Worm (Caenorhabditis elegans) whole organism, L1 larva: ENCODE results near the gene msp-31.
"Not testable (repeated sequence)": the region's sequence is repeated elsewhere in the genome, so short reads cannot be mapped to it uniquely, and the experiment has no call there.

Experiments
- C16A3.4 ChIP-seq: fragments of 150-350 bp; optimal IDR thresholded peaks from 2 replicates; lab custom pipeline; 2014; ENCODE audit warnings: missing biosample characterization, missing genetic modification characterization
- F16B12.6 ChIP-seq: fragments of 150-350 bp; optimal IDR thresholded peaks from 2 replicates; lab custom pipeline; 2014; ENCODE audit warnings: missing biosample characterization, missing genetic modification characterization
- aha-1 ChIP-seq: fragments of 150-350 bp; optimal IDR thresholded peaks from 2 replicates; lab custom pipeline; 2014; ENCODE audit warnings: missing biosample characterization, missing genetic modification characterization
- aly-2 ChIP-seq: fragments of 150-350 bp; optimal IDR thresholded peaks from 2 replicates; lab custom pipeline; 2014; ENCODE audit warnings: missing biosample characterization, missing genetic modification characterization
- ama-1 ChIP-seq: fragments of 150-350 bp; optimal IDR thresholded peaks from 2 replicates; lab custom pipeline; 2014
- blmp-1 ChIP-seq: fragments of 150-350 bp; optimal IDR thresholded peaks from 2 replicates; lab custom pipeline; 2014; ENCODE audit warnings: missing biosample characterization, missing genetic modification characterization
- ceh-63 ChIP-seq: fragments of 200-800 bp; sonication (Bioruptor generic); optimal IDR thresholded peaks from 2 replicates; lab custom pipeline; 2018; ENCODE audit warnings: mild to moderate bottlenecking, missing genetic modification characterization, missing compliant biosample characterization
- ceh-8 ChIP-seq: fragments of 200-800 bp; sonication (Bioruptor generic); optimal IDR thresholded peaks from 2 replicates; lab custom pipeline; 2018; ENCODE audit warnings: mild to moderate bottlenecking, missing genetic modification characterization, moderate library complexity, missing compliant biosample characterization
- ceh-82 ChIP-seq, 3 experiments: fragments of 150-350 bp in 1 of 3; sonication (generic microtip) in 2 of 3; optimal IDR thresholded peaks; 2 replicates each; lab custom pipeline; 2014 to 2017; ENCODE audit warnings: missing biosample characterization in 3 of 3, missing genetic modification characterization in 3 of 3
- efl-1 ChIP-seq, 4 experiments: fragments of 150-350 bp; optimal IDR thresholded peaks in 3 of 4; peaks in 1 of 4; 1 replicate in 1 of 4; 2 replicates in 3 of 4; lab custom pipeline; 2014; ENCODE audit warnings: missing biosample characterization in 2 of 4, missing genetic modification characterization in 2 of 4, missing genetic modification reagents in 2 of 4
- egl-13 ChIP-seq: sonication (generic microtip); optimal IDR thresholded peaks from 2 replicates; lab custom pipeline; 2016; ENCODE audit warnings: missing genotype, missing genetic modification reagents, missing genetic modification characterization, missing compliant biosample characterization
- elt-2 ChIP-seq: sonication (generic microtip); optimal IDR thresholded peaks from 2 replicates; lab custom pipeline; 2016; ENCODE audit warnings: missing genetic modification characterization, mild to moderate bottlenecking, inconsistent platforms, missing compliant biosample characterization, missing genetic modification reagents
- ets-5 ChIP-seq: fragments of 200-800 bp; sonication (Bioruptor generic); IDR thresholded peaks from 2 replicates; pipeline ENCODE4 v1.3.6; 2022; ENCODE audit warnings: missing genetic modification characterization, missing compliant biosample characterization
- fkh-10 ChIP-seq: sonication (generic microtip); optimal IDR thresholded peaks from 2 replicates; lab custom pipeline; 2017; ENCODE audit warnings: missing biosample characterization, missing genetic modification reagents, missing genetic modification characterization
- hlh-17 ChIP-seq: fragments of 200-800 bp; sonication (Bioruptor generic); optimal IDR thresholded peaks from 2 replicates; lab custom pipeline; 2018; ENCODE audit warnings: missing genetic modification characterization, mild to moderate bottlenecking, missing compliant biosample characterization, moderate library complexity, borderline replicate concordance
- hlh-4 ChIP-seq: sonication (generic microtip); optimal IDR thresholded peaks from 2 replicates; lab custom pipeline; 2016; ENCODE audit warnings: mild to moderate bottlenecking, missing genetic modification characterization, missing compliant biosample characterization
- hpl-2 ChIP-seq: fragments of 150-350 bp; optimal IDR thresholded peaks from 2 replicates; lab custom pipeline; 2014; ENCODE audit warnings: missing biosample characterization, missing genetic modification reagents, missing genetic modification characterization
- irx-1 ChIP-seq: sonication (generic microtip); optimal IDR thresholded peaks from 2 replicates; lab custom pipeline; 2016; ENCODE audit warnings: missing genetic modification characterization, missing compliant biosample characterization
- isw-1 ChIP-seq: fragments of 200-800 bp; sonication (Bioruptor generic); IDR thresholded peaks from 2 replicates; pipeline ENCODE4 v1.3.6; 2022; ENCODE audit warnings: missing genetic modification characterization, missing compliant biosample characterization
- lin-14 ChIP-seq: fragments of 200-800 bp; sonication (Bioruptor generic); optimal IDR thresholded peaks from 2 replicates; lab custom pipeline; 2018; ENCODE audit warnings: mild to moderate bottlenecking, missing genetic modification characterization, moderate library complexity, missing compliant biosample characterization
- lin-15B ChIP-seq: fragments of 150-350 bp; sonication (generic microtip); optimal IDR thresholded peaks from 3 replicates; lab custom pipeline; 2014; ENCODE audit warnings: missing biosample characterization, missing genetic modification characterization
- lin-35 ChIP-seq, 2 experiments: fragments of 150-350 bp; optimal IDR thresholded peaks; 2 replicates each; lab custom pipeline; 2014; ENCODE audit warnings: missing biosample characterization in 2 of 2, missing genetic modification characterization in 2 of 2, missing genetic modification reagents in 2 of 2
- lir-3 ChIP-seq: sonication (generic microtip); optimal IDR thresholded peaks from 2 replicates; lab custom pipeline; 2016; ENCODE audit warnings: mild to moderate bottlenecking, missing genetic modification characterization, moderate library complexity, missing compliant biosample characterization; ENCODE audit not compliant: poor library complexity
- lsy-2 ChIP-seq, 2 experiments: fragments of 150-350 bp; optimal IDR thresholded peaks; 2 replicates each; lab custom pipeline; 2014; ENCODE audit warnings: missing biosample characterization in 2 of 2, missing genetic modification characterization in 2 of 2
- mef-2 ChIP-seq: fragments of 150-350 bp; optimal IDR thresholded peaks from 2 replicates; lab custom pipeline; 2014; ENCODE audit warnings: missing biosample characterization, missing genetic modification characterization
- mep-1 ChIP-seq: fragments of 150-350 bp; optimal IDR thresholded peaks from 2 replicates; lab custom pipeline; 2014; ENCODE audit warnings: missing biosample characterization, missing genetic modification characterization
- nhr-12 ChIP-seq: sonication (generic microtip); optimal IDR thresholded peaks from 2 replicates; lab custom pipeline; 2017; ENCODE audit warnings: missing biosample characterization, missing genetic modification characterization
- nhr-20 ChIP-seq: sonication (generic microtip); optimal IDR thresholded peaks from 2 replicates; lab custom pipeline; 2016; ENCODE audit warnings: mild to moderate bottlenecking, missing genetic modification characterization, missing compliant biosample characterization
- nhr-237 ChIP-seq: fragments of 150-350 bp; optimal IDR thresholded peaks from 2 replicates; lab custom pipeline; 2014; ENCODE audit warnings: missing biosample characterization, missing genetic modification characterization
- nhr-47 ChIP-seq: sonication (generic microtip); optimal IDR thresholded peaks from 2 replicates; lab custom pipeline; 2016; ENCODE audit warnings: mild to moderate bottlenecking, missing genetic modification characterization, moderate library complexity, missing compliant biosample characterization
- nhr-71 ChIP-seq: sonication (generic microtip); optimal IDR thresholded peaks from 2 replicates; lab custom pipeline; 2016; ENCODE audit warnings: mild to moderate bottlenecking, missing genetic modification characterization, moderate library complexity, missing compliant biosample characterization
- nhr-76 ChIP-seq: sonication (generic microtip); optimal IDR thresholded peaks from 2 replicates; lab custom pipeline; 2017; ENCODE audit warnings: missing biosample characterization, missing genetic modification characterization
- nhr-77 ChIP-seq: fragments of 150-350 bp; optimal IDR thresholded peaks from 2 replicates; lab custom pipeline; 2014; ENCODE audit warnings: missing biosample characterization, missing genetic modification characterization
- nhr-85 ChIP-seq: sonication (generic microtip); peaks from one replicate; lab custom pipeline; 2016; ENCODE audit warnings: missing genetic modification characterization, inconsistent platforms, missing compliant biosample characterization
- nhr-90 ChIP-seq: sonication (generic microtip); optimal IDR thresholded peaks from 2 replicates; lab custom pipeline; 2016; ENCODE audit warnings: mild to moderate bottlenecking, missing genetic modification characterization, missing compliant biosample characterization; ENCODE audit not compliant: poor library complexity
- pax-3 ChIP-seq: fragments of 200-800 bp; sonication (Bioruptor generic); optimal IDR thresholded peaks from 2 replicates; lab custom pipeline; 2018; ENCODE audit warnings: mild to moderate bottlenecking, missing genetic modification characterization, moderate library complexity, missing compliant biosample characterization
- rnt-1 ChIP-seq: sonication (generic microtip); optimal IDR thresholded peaks from 2 replicates; lab custom pipeline; 2016; ENCODE audit warnings: mild to moderate bottlenecking, missing genetic modification characterization, moderate library complexity, missing compliant biosample characterization
- skn-1 ChIP-seq: fragments of 150-350 bp; optimal IDR thresholded peaks from 2 replicates; lab custom pipeline; 2014; ENCODE audit warnings: missing biosample characterization, missing genetic modification characterization
- snu-23 ChIP-seq: sonication (generic microtip); optimal IDR thresholded peaks from 2 replicates; lab custom pipeline; 2016; ENCODE audit warnings: missing genetic modification characterization, missing compliant biosample characterization
- sup-37 ChIP-seq: fragments of 200-800 bp; sonication (Bioruptor generic); optimal IDR thresholded peaks from 2 replicates; lab custom pipeline; 2018; ENCODE audit warnings: mild to moderate bottlenecking, missing genetic modification characterization, missing compliant biosample characterization
- swsn-7 ChIP-seq: sonication (generic microtip); optimal IDR thresholded peaks from 2 replicates; lab custom pipeline; 2016; ENCODE audit warnings: missing genetic modification characterization, missing compliant biosample characterization
- tbx-2 ChIP-seq: sonication (generic microtip); optimal IDR thresholded peaks from 2 replicates; lab custom pipeline; 2016; ENCODE audit warnings: missing genetic modification characterization, missing compliant biosample characterization
- unc-130 ChIP-seq: fragments of 150-350 bp; optimal IDR thresholded peaks from 2 replicates; lab custom pipeline; 2017; ENCODE audit warnings: missing biosample characterization, missing genetic modification characterization, inconsistent platforms
- unc-30 ChIP-seq: sonication (generic microtip); optimal IDR thresholded peaks from 2 replicates; lab custom pipeline; 2017; ENCODE audit warnings: missing biosample characterization, missing genetic modification characterization
- unc-62 ChIP-seq: fragments of 150-350 bp; optimal IDR thresholded peaks from 2 replicates; lab custom pipeline; 2014; ENCODE audit warnings: missing biosample characterization, missing genetic modification reagents, missing genetic modification characterization
- xbp-1 ChIP-seq: sonication (generic microtip); optimal IDR thresholded peaks from 2 replicates; lab custom pipeline; 2016; ENCODE audit warnings: missing genetic modification characterization, missing compliant biosample characterization
- zag-1 ChIP-seq: fragments of 150-350 bp; optimal IDR thresholded peaks from 2 replicates; lab custom pipeline; 2014; ENCODE audit warnings: missing biosample characterization, missing genetic modification characterization
- ztf-4 ChIP-seq: fragments of 150-350 bp; optimal IDR thresholded peaks from 2 replicates; lab custom pipeline; 2014; ENCODE audit warnings: missing biosample characterization, missing genetic modification characterization

Gene msp-31

ce11 chrII:4904277-4904676 lies 12.1 kb downstream of the msp-31 start (continued):
- TF ChIP-seq pax-3 (no peak), ceh-82 (tag; optimal IDR thresholded peaks at IDR 0.05; lab: Kevin White, UChicago) (peak; percentile 30 to 61 (median 42)), ceh-8 (no peak), swsn-7 (tag; lab: Kevin White, UChicago) (peak; percentile 60), nhr-77 (tag; lab: Kevin White, UChicago) (peak; percentile 31), unc-30 (tag; lab: Kevin White, UChicago) (no peak), hlh-4 (tag; lab: Kevin White, UChicago) (no peak), lir-3 (tag; lab: Kevin White, UChicago) (peak; percentile 35), F16B12.6 (peak; percentile 48), fkh-10 (GFP tag; lab: Kevin White, UChicago) (peak; percentile 23), ztf-4 (tag; lab: Kevin White, UChicago) (peak; percentile 32), efl-1 (optimal IDR thresholded peaks at IDR 0.05; lab: Kevin White, UChicago) (peak; percentile 80 to 89), efl-1 (GFP tag; optimal IDR thresholded peaks at IDR 0.05 in 1 of 2; lab: Kevin White, UChicago) (peak; percentile 66 to 95), zag-1 (tag; lab: Kevin White, UChicago) (no peak), nhr-12 (tag; lab: Kevin White, UChicago) (no peak), aly-2 (tag; lab: Kevin White, UChicago) (no peak), unc-62 (no peak), mep-1 (tag; lab: Kevin White, UChicago) (peak; percentile 85), isw-1 (peak; percentile 72), hpl-2 (GFP tag; lab: Kevin White, UChicago) (no peak), egl-13 (tag; lab: Kevin White, UChicago) (peak; percentile 4), skn-1 (tag; lab: Kevin White, UChicago) (peak; percentile 85), unc-130 (no peak), ceh-63 (GFP tag; lab: Kevin White, UChicago) (no peak), sup-37 (GFP tag; lab: Kevin White, UChicago) (no peak), nhr-237 (no peak), lin-35 (GFP tag; optimal IDR thresholded peaks at IDR 0.05; lab: Kevin White, UChicago) (peak; percentile 77 to 81), irx-1 (tag; lab: Kevin White, UChicago) (no peak), elt-2 (tag; lab: Kevin White, UChicago) (peak; percentile 23), xbp-1 (tag; lab: Kevin White, UChicago) (peak; percentile 65), aha-1 (tag; lab: Kevin White, UChicago) (no peak), lsy-2 (tag; optimal IDR thresholded peaks at IDR 0.05; lab: Kevin White, UChicago) (peak; percentile 71 to 86)

DNA sequence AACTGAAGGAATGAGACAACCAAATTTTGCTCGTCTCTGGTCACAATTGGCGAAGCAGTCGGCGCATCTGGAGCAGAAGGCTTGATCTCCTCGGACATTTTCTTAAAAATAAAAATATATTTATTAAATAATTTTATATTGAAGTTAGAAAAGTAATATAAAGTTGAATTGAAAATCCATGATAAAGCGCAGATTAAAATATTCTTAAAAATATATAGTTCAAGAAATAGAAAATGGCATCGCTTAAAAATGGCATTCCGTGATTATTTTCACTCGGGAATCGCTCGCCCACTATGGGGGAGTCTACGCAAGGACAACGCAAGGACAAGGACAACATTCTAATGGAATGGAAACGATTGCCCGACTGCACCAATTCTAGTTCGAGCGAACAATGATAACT lies 12.7 kb downstream of the msp-31 start, which contains the start of gene sgt-1:
sgt-1 (minus strand) TSS at position 101 of the 400 bp plus-strand sequence.
- not testable (repeated sequence) for TF ChIP-seq nhr-20 (tag; lab: Kevin White, UChicago); mef-2 (tag; lab: Kevin White, UChicago); hlh-17 (GFP tag; lab: Kevin White, UChicago)

ce11 chrII:4902035-4902434 lies 14.3 kb downstream of the msp-31 start, which contains the start of gene R05F9.9:
Gene R05F9.9, minus strand, starts transcription at chrII:4902100.
- TF ChIP-seq nhr-77 (tag; lab: Kevin White, UChicago) (no peak), snu-23 (GFP tag; lab: Kevin White, UChicago) (peak; percentile 48), nhr-47 (tag; lab: Kevin White, UChicago) (peak; percentile 3), fkh-10 (GFP tag; lab: Kevin White, UChicago) (no peak), aha-1 (tag; lab: Kevin White, UChicago) (no peak), C16A3.4 (tag; lab: Kevin White, UChicago) (no peak), mep-1 (tag; lab: Kevin White, UChicago) (peak; percentile 62), efl-1 (optimal IDR thresholded peaks at IDR 0.05; lab: Kevin White, UChicago) (peak; percentile 39 to 49), efl-1 (GFP tag; optimal IDR thresholded peaks at IDR 0.05 in 1 of 2; lab: Kevin White, UChicago) (peak; percentile 66 to 93), tbx-2 (peak; percentile 3), ets-5 (GFP tag; lab: Robert Waterston, UW) (no peak), lsy-2 (tag; optimal IDR thresholded peaks at IDR 0.05; lab: Kevin White, UChicago) (peak; percentile 43 to 54), lin-14 (GFP tag; lab: Kevin White, UChicago) (peak; percentile 25), rnt-1 (tag; lab: Kevin White, UChicago) (peak; percentile 8), lin-35 (GFP tag; optimal IDR thresholded peaks at IDR 0.05; lab: Kevin White, UChicago) (peak; percentile 33 to 67), nhr-76 (tag; lab: Kevin White, UChicago) (no peak), xbp-1 (tag; lab: Kevin White, UChicago) (peak; percentile 7), nhr-71 (tag; lab: Kevin White, UChicago) (peak; percentile 52), skn-1 (tag; lab: Kevin White, UChicago) (peak; percentile 35), blmp-1 (peak; percentile 37), ceh-63 (GFP tag; lab: Kevin White, UChicago) (no peak), lin-15B (tag; lab: Kevin White, UChicago) (no peak), aly-2 (tag; lab: Kevin White, UChicago) (peak; percentile 24), nhr-85 (tag; lab: Kevin White, UChicago) (peak; percentile 63), ceh-82 (tag; optimal IDR thresholded peaks at IDR 0.05; lab: Kevin White, UChicago) (peak in 1 of 3 experiments; percentile 40), nhr-90 (tag; lab: Kevin White, UChicago) (peak; percentile 4), elt-2 (tag; lab: Kevin White, UChicago) (peak; percentile 71), ama-1 (lab: Kevin White, UChicago) (peak; percentile 61)
